Worm (Caenorhabditis elegans) whole organism, late embryonic: ENCODE measurements around the gene F37A8.1.

Experiments
- C08G9.2 ChIP-seq: sonication (generic microtip); optimal IDR thresholded peaks from 2 replicates; lab custom pipeline; 2016; ENCODE audit warnings: mild to moderate bottlenecking, missing genetic modification characterization, moderate library complexity, missing compliant biosample characterization
- F13H6.1 ChIP-seq: sonication (generic microtip); optimal IDR thresholded peaks from 2 replicates; lab custom pipeline; 2016; ENCODE audit warnings: missing genetic modification characterization, missing compliant biosample characterization
- T23F11.4 ChIP-seq: fragments of 200-800 bp; sonication (Bioruptor generic); optimal IDR thresholded peaks from 2 replicates; lab custom pipeline; 2018; ENCODE audit warnings: mild to moderate bottlenecking, missing genetic modification characterization, missing compliant biosample characterization
- ama-1 ChIP-seq: fragments of 150-350 bp; optimal IDR thresholded peaks from 2 replicates; lab custom pipeline; 2014
- ceh-18 ChIP-seq: sonication (generic microtip); optimal IDR thresholded peaks from 2 replicates; lab custom pipeline; 2016; ENCODE audit warnings: missing genetic modification characterization, missing compliant biosample characterization
- fax-1 ChIP-seq: sonication (generic microtip); optimal IDR thresholded peaks from 2 replicates; lab custom pipeline; 2016; ENCODE audit warnings: missing genotype, missing genetic modification characterization, missing compliant biosample characterization
- fkh-6 ChIP-seq: sonication (generic microtip); optimal IDR thresholded peaks from 2 replicates; lab custom pipeline; 2016; ENCODE audit warnings: missing genetic modification characterization, missing compliant biosample characterization
- hlh-15 ChIP-seq: sonication (generic microtip); optimal IDR thresholded peaks from 2 replicates; lab custom pipeline; 2016; ENCODE audit warnings: missing genetic modification characterization, missing compliant biosample characterization
- lim-6 ChIP-seq: sonication (generic microtip); optimal IDR thresholded peaks from 2 replicates; lab custom pipeline; 2016; ENCODE audit warnings: missing genetic modification characterization, missing compliant biosample characterization
- madf-2 ChIP-seq: sonication (generic microtip); optimal IDR thresholded peaks from 2 replicates; lab custom pipeline; 2017; ENCODE audit warnings: missing genetic modification characterization, missing compliant biosample characterization
- rnt-1 ChIP-seq: sonication (generic microtip); optimal IDR thresholded peaks from 2 replicates; lab custom pipeline; 2016; ENCODE audit warnings: missing genetic modification characterization, missing compliant biosample characterization
- ttx-3 ChIP-seq: sonication (generic microtip); optimal IDR thresholded peaks from 2 replicates; lab custom pipeline; 2016; ENCODE audit warnings: missing genetic modification reagents, missing genetic modification characterization, missing compliant biosample characterization

ce11 chrIII:3976992-3977391, 48.8 kb downstream of the F37A8.1 start:
- TF ChIP-seq madf-2 (tag; lab: Kevin White, UChicago) (no peak), F13H6.1 (tag; lab: Kevin White, UChicago) (no peak), C08G9.2 (tag; lab: Kevin White, UChicago) (no peak), rnt-1 (tag; lab: Kevin White, UChicago) (no peak), hlh-15 (no peak), ama-1 (lab: Kevin White, UChicago) (no peak), T23F11.4 (no peak), ceh-18 (tag; lab: Kevin White, UChicago) (no peak), lim-6 (tag; lab: Kevin White, UChicago) (no peak), fkh-6 (no peak), fax-1 (tag; lab: Kevin White, UChicago) (no peak), ttx-3 (tag; lab: Kevin White, UChicago) (no peak)
